Fruit fly (Drosophila melanogaster) whole organism, embryonic: ENCODE data around the gene CG15528.

Experiments
- Atf6 ChIP-seq: fragments of 200-800 bp; sonication (Bioruptor generic); IDR thresholded peaks from 2 replicates; pipeline ENCODE4 v1.3.6; 2022; ENCODE audit warnings: missing biosample characterization, missing genetic modification characterization
- CG10321 ChIP-seq: fragments of 200-800 bp; sonication (Bioruptor generic); IDR thresholded peaks from 2 replicates; pipeline ENCODE4 v1.3.6; 2022; ENCODE audit warnings: missing biosample characterization, missing genetic modification characterization
- CG11560 ChIP-seq: fragments of 200-800 bp; sonication (Bioruptor generic); IDR thresholded peaks from 3 replicates; pipeline ENCODE4 v1.3.6; 2022; ENCODE audit warnings: missing biosample characterization, missing genetic modification characterization
- CG12769 ChIP-seq: fragments of 200-800 bp; sonication (Bioruptor generic); optimal IDR thresholded peaks from 2 replicates; lab custom pipeline; 2019; ENCODE audit warnings: missing biosample characterization, mild to moderate bottlenecking, missing genetic modification characterization, moderate library complexity
- CG14710 ChIP-seq: fragments of 200-800 bp; sonication (Bioruptor generic); optimal IDR thresholded peaks from 3 replicates; lab custom pipeline; 2019; ENCODE audit warnings: missing biosample characterization, mild to moderate bottlenecking, missing genetic modification characterization, moderate library complexity
- CG15601 ChIP-seq: fragments of 200-800 bp; sonication (Bioruptor generic); optimal IDR thresholded peaks from 3 replicates; lab custom pipeline; 2019; ENCODE audit warnings: missing biosample characterization, mild to moderate bottlenecking, missing genetic modification characterization, moderate library complexity
- CG1602 ChIP-seq: fragments of 200-800 bp; sonication (Bioruptor generic); optimal IDR thresholded peaks from 3 replicates; lab custom pipeline; 2016; ENCODE audit warnings: missing biosample characterization, missing genetic modification characterization
- CG17568 ChIP-seq: fragments of 200-800 bp; sonication (Bioruptor generic); optimal IDR thresholded peaks from 2 replicates; lab custom pipeline; 2018; ENCODE audit warnings: missing biosample characterization, mild to moderate bottlenecking, missing genetic modification characterization, moderate library complexity
- CG17612 ChIP-seq: fragments of 200-800 bp; sonication (Bioruptor generic); IDR thresholded peaks from 2 replicates; pipeline ENCODE4 v1.3.6; 2022; ENCODE audit warnings: missing biosample characterization, missing genetic modification characterization
- CG17802 ChIP-seq: fragments of 200-800 bp; sonication (Bioruptor generic); optimal IDR thresholded peaks from 2 replicates; lab custom pipeline; 2018; ENCODE audit warnings: missing biosample characterization, mild to moderate bottlenecking, missing genetic modification characterization, moderate library complexity
- CG18011 ChIP-seq: fragments of 200-800 bp; sonication (Bioruptor generic); optimal IDR thresholded peaks from 2 replicates; lab custom pipeline; 2017; ENCODE audit warnings: missing biosample characterization, missing genetic modification characterization, mild to moderate bottlenecking, moderate library complexity, missing genotype
- CG18262 ChIP-seq: fragments of 200-800 bp; optimal IDR thresholded peaks from 3 replicates; lab custom pipeline; 2019; ENCODE audit warnings: missing biosample characterization, mild to moderate bottlenecking, missing genetic modification characterization, moderate library complexity
- CG2116 ChIP-seq: fragments of 200-800 bp; sonication (Bioruptor generic); optimal IDR thresholded peaks from 3 replicates; lab custom pipeline; 2018; ENCODE audit warnings: missing biosample characterization, mild to moderate bottlenecking, missing genetic modification characterization
- CG3065 ChIP-seq: fragments of 200-800 bp; sonication (Bioruptor generic); optimal IDR thresholded peaks from 2 replicates; lab custom pipeline; 2016; ENCODE audit warnings: missing biosample characterization, missing genetic modification characterization
- CG32532 ChIP-seq: fragments of 200-800 bp; sonication (Bioruptor generic); IDR thresholded peaks from 2 replicates; pipeline ENCODE4 v1.3.6; 2022; ENCODE audit warnings: missing biosample characterization, missing genetic modification characterization
- CG32772 ChIP-seq: fragments of 200-800 bp; sonication (Bioruptor generic); IDR thresholded peaks from 2 replicates; pipeline ENCODE4 v1.3.6; 2022; ENCODE audit warnings: missing biosample characterization, missing genetic modification characterization
- CG33213 ChIP-seq: fragments of 200-800 bp; sonication (Bioruptor generic); optimal IDR thresholded peaks from 3 replicates; lab custom pipeline; 2016; ENCODE audit warnings: missing biosample characterization, missing genetic modification characterization
- CG3838 ChIP-seq: fragments of 200-800 bp; sonication (Bioruptor generic); optimal IDR thresholded peaks from 3 replicates; lab custom pipeline; 2016; ENCODE audit warnings: missing biosample characterization, missing genetic modification characterization
- CG4404 ChIP-seq: fragments of 200-800 bp; sonication (Bioruptor generic); IDR thresholded peaks from 2 replicates; pipeline ENCODE4 v1.3.6; 2022; ENCODE audit warnings: missing biosample characterization, missing genetic modification characterization
- CG6272 ChIP-seq: fragments of 200-800 bp; sonication (Bioruptor generic); IDR thresholded peaks from 2 replicates; pipeline ENCODE4 v1.3.6; 2022; ENCODE audit warnings: missing biosample characterization, missing genetic modification characterization
- CG7271 ChIP-seq: fragments of 200-800 bp; sonication (Bioruptor generic); optimal IDR thresholded peaks from 2 replicates; lab custom pipeline; 2018; ENCODE audit warnings: missing biosample characterization, mild to moderate bottlenecking, missing genetic modification characterization, moderate library complexity
- CG7745 ChIP-seq: fragments of 200-800 bp; sonication (Bioruptor generic); optimal IDR thresholded peaks from 2 replicates; lab custom pipeline; 2018; ENCODE audit warnings: missing biosample characterization, mild to moderate bottlenecking, missing genetic modification characterization, moderate library complexity
- CG8388 ChIP-seq: fragments of 200-800 bp; sonication (Bioruptor generic); optimal IDR thresholded peaks from 2 replicates; lab custom pipeline; 2019; ENCODE audit warnings: missing biosample characterization, mild to moderate bottlenecking, missing genetic modification characterization, moderate library complexity
- Dbx ChIP-seq: fragments of 200-800 bp; sonication (Bioruptor generic); IDR thresholded peaks from 3 replicates; pipeline ENCODE4 v1.3.6; 2022; ENCODE audit warnings: missing biosample characterization, missing genetic modification characterization
- E2f2 ChIP-seq: fragments of 200-800 bp; sonication (Bioruptor generic); IDR thresholded peaks from 2 replicates; pipeline ENCODE4 v1.3.6; 2022; ENCODE audit warnings: missing biosample characterization, missing genetic modification characterization
- Fer2 ChIP-seq: fragments of 200-800 bp; sonication (Bioruptor generic); optimal IDR thresholded peaks from 2 replicates; lab custom pipeline; 2018; ENCODE audit warnings: missing biosample characterization, mild to moderate bottlenecking, missing genetic modification characterization, moderate library complexity
- Hey ChIP-seq: fragments of 200-800 bp; sonication (Bioruptor generic); optimal IDR thresholded peaks from 3 replicates; lab custom pipeline; 2018; ENCODE audit warnings: missing biosample characterization, mild to moderate bottlenecking, missing genetic modification characterization
- Jarid2 ChIP-seq: fragments of 200-800 bp; sonication (Bioruptor generic); optimal IDR thresholded peaks from 3 replicates; lab custom pipeline; 2017; ENCODE audit warnings: mild to moderate bottlenecking, missing biosample characterization, missing genetic modification reagents, missing genetic modification characterization
- Mrtf ChIP-seq: fragments of 200-800 bp; sonication (Bioruptor generic); IDR thresholded peaks from 3 replicates; pipeline ENCODE4 v1.3.6; 2022; ENCODE audit warnings: missing biosample characterization, missing genetic modification characterization
- Pdp1 ChIP-seq, 2 experiments: fragments of 200-800 bp; sonication (Bioruptor generic); optimal IDR thresholded peaks; 3 replicates each; lab custom pipeline; 2016; ENCODE audit warnings: missing biosample characterization in 2 of 2, missing genetic modification characterization in 2 of 2, mild to moderate bottlenecking in 1 of 2, moderate library complexity in 1 of 2
- Tbp ChIP-seq: fragments of >200 bp; optimal IDR thresholded peaks from 2 replicates; lab custom pipeline; 2018; ENCODE audit warnings: missing biosample characterization, missing genetic modification characterization
- ab ChIP-seq: fragments of 200-800 bp; sonication (Bioruptor generic); optimal IDR thresholded peaks from 2 replicates; lab custom pipeline; 2016; ENCODE audit warnings: missing biosample characterization, missing genetic modification characterization
- ase ChIP-seq: fragments of 200-800 bp; sonication (Bioruptor generic); IDR thresholded peaks from 3 replicates; pipeline ENCODE4 v1.3.6; 2022; ENCODE audit warnings: missing biosample characterization, missing genetic modification characterization
- cas ChIP-seq: fragments of 200-800 bp; sonication (Bioruptor generic); IDR thresholded peaks from 2 replicates; pipeline ENCODE4 v1.3.6; 2022; ENCODE audit warnings: missing biosample characterization, missing genetic modification characterization
- chn ChIP-seq: fragments of 200-800 bp; sonication (Bioruptor generic); optimal IDR thresholded peaks from 2 replicates; lab custom pipeline; 2016; ENCODE audit warnings: missing biosample characterization, missing genetic modification characterization
- dmrt11E ChIP-seq: fragments of 200-800 bp; sonication (Bioruptor generic); optimal IDR thresholded peaks from 3 replicates; lab custom pipeline; 2018; ENCODE audit warnings: missing biosample characterization, mild to moderate bottlenecking, missing genetic modification characterization, moderate library complexity
- gcm ChIP-seq: fragments of 200-800 bp; sonication (Bioruptor generic); optimal IDR thresholded peaks from 2 replicates; lab custom pipeline; 2019; ENCODE audit warnings: missing biosample characterization, mild to moderate bottlenecking, missing genetic modification characterization, moderate library complexity
- gfzf ChIP-seq: fragments of 200-800 bp; sonication (Bioruptor generic); optimal IDR thresholded peaks from 2 replicates; lab custom pipeline; 2016; ENCODE audit warnings: missing biosample characterization, mild to moderate bottlenecking, missing genetic modification characterization, moderate library complexity
- insv ChIP-seq, 2 experiments: fragments of 200-800 bp; sonication (Bioruptor generic); optimal IDR thresholded peaks; 3 replicates each; lab custom pipeline; 2016 to 2018; ENCODE audit warnings: missing biosample characterization in 2 of 2, missing genetic modification characterization in 2 of 2
- kay ChIP-seq: fragments of 200-800 bp; sonication (Bioruptor generic); optimal IDR thresholded peaks from 2 replicates; lab custom pipeline; 2016; ENCODE audit warnings: missing biosample characterization, missing genetic modification characterization
- lmd ChIP-seq: fragments of 200-800 bp; sonication (Bioruptor generic); IDR thresholded peaks from 2 replicates; pipeline ENCODE4 v1.3.6; 2022; ENCODE audit warnings: missing biosample characterization, missing genetic modification characterization
- mirr ChIP-seq: fragments of 200-800 bp; sonication (Bioruptor generic); optimal IDR thresholded peaks from 3 replicates; lab custom pipeline; 2018; ENCODE audit warnings: missing biosample characterization, mild to moderate bottlenecking, missing genetic modification characterization
- nerfin-1 ChIP-seq: fragments of 200-800 bp; sonication (Bioruptor generic); optimal IDR thresholded peaks from 3 replicates; lab custom pipeline; 2019; ENCODE audit warnings: missing biosample characterization, mild to moderate bottlenecking, missing genetic modification characterization, moderate library complexity
- nerfin-2 ChIP-seq: fragments of 200-800 bp; sonication (Bioruptor generic); IDR thresholded peaks from 2 replicates; pipeline ENCODE4 v1.3.6; 2022; ENCODE audit warnings: missing biosample characterization, missing genetic modification characterization; ENCODE audit not compliant: partially characterized antibody
- peb ChIP-seq: fragments of 200-800 bp; sonication (Bioruptor generic); IDR thresholded peaks from 2 replicates; pipeline ENCODE4 v1.3.6; 2022; ENCODE audit warnings: missing biosample characterization, missing genetic modification characterization
- pita ChIP-seq: fragments of 200-800 bp; sonication (Bioruptor generic); optimal IDR thresholded peaks from 2 replicates; lab custom pipeline; 2017; ENCODE audit warnings: missing biosample characterization, mild to moderate bottlenecking, missing genetic modification characterization
- psq ChIP-seq: fragments of 200-800 bp; sonication (Bioruptor generic); optimal IDR thresholded peaks from 2 replicates; lab custom pipeline; 2017; ENCODE audit warnings: missing biosample characterization, missing genetic modification characterization
- pum ChIP-seq: fragments of 200-800 bp; sonication (Bioruptor generic); optimal IDR thresholded peaks from 2 replicates; lab custom pipeline; 2016; ENCODE audit warnings: missing biosample characterization, missing genetic modification characterization
- sim ChIP-seq: fragments of 200-800 bp; sonication (Bioruptor generic); IDR thresholded peaks from 2 replicates; pipeline ENCODE4 v1.3.6; 2022; ENCODE audit warnings: missing biosample characterization, missing genetic modification characterization
- usp ChIP-seq: fragments of >200 bp; optimal IDR thresholded peaks from 2 replicates; lab custom pipeline; 2017; ENCODE audit warnings: missing biosample characterization, missing genetic modification characterization

Gene CG15528

dm6 chr3R:30022452-30023028 lies 29.4 kb downstream of the CG15528 start, which contains the start of the genes RpS28a and Axn (continued):
- TF ChIP-seq psq (GFP tag; lab: Kevin White, UChicago) (no peak), CG12769 (tag; lab: Kevin White, UChicago) (no peak), CG3065 (GFP tag; lab: Kevin White, UChicago) (no peak), ab (GFP tag; lab: Kevin White, UChicago) (no peak), Dbx (GFP tag; lab: Robert Waterston, UW) (no peak), insv (GFP tag; optimal IDR thresholded peaks at IDR 0.05; lab: Kevin White, UChicago) (peak in 1 of 2 experiments; percentile 33), CG32532 (peak; percentile 59), sim (no peak), nerfin-2 (0 out of 2 replicates have a peak, but pooled peaks have one; percentile 7), chn (GFP tag; lab: Kevin White, UChicago) (no peak), kay (no peak), pum (no peak), CG32772 (GFP tag; lab: Robert Waterston, UW) (no peak), Mrtf (GFP tag; lab: Robert Waterston, UW) (no peak), cas (GFP tag; lab: Robert Waterston, UW) (no peak), CG15601 (peak; percentile 81), mirr (GFP tag; lab: Kevin White, UChicago) (no peak), CG10321 (0 out of 2 replicates have a peak, but pooled peaks have one; percentile 6), peb (GFP tag; lab: Robert Waterston, UW) (no peak), CG8388 (GFP tag; lab: Kevin White, UChicago) (no peak), CG18011 (GFP tag; lab: Kevin White, UChicago) (no peak), CG14710 (peak; percentile 41), CG6272 (GFP tag; lab: Robert Waterston, UW) (no peak), CG4404 (GFP tag; lab: Robert Waterston, UW) (no peak), CG2116 (GFP tag; lab: Kevin White, UChicago) (peak; percentile 97), gfzf (GFP tag; lab: Kevin White, UChicago) (peak; percentile 47), gcm (GFP tag; lab: Kevin White, UChicago) (no peak), dmrt11E (peak; percentile 0), CG17568 (GFP tag; lab: Kevin White, UChicago) (no peak), E2f2 (GFP tag; lab: Robert Waterston, UW) (peak; percentile 63), CG18262 (tag; lab: Kevin White, UChicago) (no peak), CG17802 (tag; lab: Kevin White, UChicago) (no peak), CG7745 (no peak)

- peak in 1 of 2 experiments; percentile 18 for TF ChIP-seq Pdp1 (GFP tag; optimal IDR thresholded peaks at IDR 0.05; lab: Kevin White, UChicago)
- TF ChIP-seq usp (GFP tag; lab: Kevin White, UChicago) = no peak
- peak; percentile 55; the same call in 1 of the 2 replicates for TF ChIP-seq Atf6 (GFP tag; lab: Robert Waterston, UW)
- no peak for TF ChIP-seq CG11560 (tag; lab: Robert Waterston, UW)
- peak; percentile 84 for TF ChIP-seq nerfin-1 (tag; lab: Kevin White, UChicago)
- no peak for TF ChIP-seq CG1602 (GFP tag; lab: Kevin White, UChicago)
- TF ChIP-seq pita = no peak
- TF ChIP-seq CG17612 (GFP tag; lab: Robert Waterston, UW) = no peak
- no peak for TF ChIP-seq ase (GFP tag; lab: Robert Waterston, UW)
- peak; percentile 87 for TF ChIP-seq Jarid2 (GFP tag; lab: Kevin White, UChicago)
- peak; percentile 13 for TF ChIP-seq CG7271 (tag; lab: Kevin White, UChicago)
- no peak for TF ChIP-seq Hey (tag; lab: Kevin White, UChicago)
- TF ChIP-seq CG3838 = no peak
- TF ChIP-seq Fer2 (tag; lab: Kevin White, UChicago) = no peak
- no peak for TF ChIP-seq Tbp
- peak; percentile 5 for TF ChIP-seq CG33213 (GFP tag; lab: Kevin White, UChicago)
- TF ChIP-seq lmd = no peak
Observed at dm6 chr3R:30021559-30022451, 30.1 kb downstream of the CG15528 start, which contains the start of gene Mgat2. TSS of gene Mgat2 (minus strand) at chr3R:30022221.
